Worm (Caenorhabditis elegans): ENCODE measurements around the gene gst-16.
A peak's percentile ranks its signal among the peaks of the same experiment; 100 is the strongest.

The gst-16 gene

ce11 chrII:13664993-13665680 is 40.9 kb upstream of the gst-16 start (continued):
- TF ChIP-seq Y116A8C.19 (tag; optimal IDR thresholded peaks at IDR 0.05; ENCODE audit: borderline replicate concordance): no peak
- peak; percentile 35 for TF ChIP-seq lin-14 (GFP tag; optimal IDR thresholded peaks at IDR 0.05)
- TF ChIP-seq unc-130 (tag; optimal IDR thresholded peaks at IDR 0.05): no peak
- TF ChIP-seq fkh-10 (GFP tag; optimal IDR thresholded peaks at IDR 0.05): no peak
- no peak for TF ChIP-seq rnt-1 (tag; optimal IDR thresholded peaks at IDR 0.05)
- TF ChIP-seq nhr-19 (GFP tag; conservative IDR thresholded peaks at IDR 0.05): 0 out of 2 replicates have a peak, but pooled peaks have one; percentile 4
- TF ChIP-seq lin-35 (GFP tag; optimal IDR thresholded peaks at IDR 0.05): peak in 1 of 2 experiments; percentile 8
- no peak for TF ChIP-seq nhr-237 (tag; optimal IDR thresholded peaks at IDR 0.05)
- TF ChIP-seq mdl-1 (tag; optimal IDR thresholded peaks at IDR 0.05): no peak
- no peak for TF ChIP-seq dsc-1 (tag; optimal IDR thresholded peaks at IDR 0.05)
- no peak for TF ChIP-seq lir-3 (tag; optimal IDR thresholded peaks at IDR 0.05; ENCODE audit: poor library complexity)
- TF ChIP-seq efl-3 (GFP tag; optimal IDR thresholded peaks at IDR 0.05): no peak
- TF ChIP-seq efl-1 (optimal IDR thresholded peaks at IDR 0.05): no peak
- TF ChIP-seq efl-1 (GFP tag; optimal IDR thresholded peaks at IDR 0.05 in 1 of 2): no peak
- TF ChIP-seq ceh-63 (GFP tag; optimal IDR thresholded peaks at IDR 0.05): no peak
- TF ChIP-seq mab-9 (GFP tag; IDR thresholded peaks at IDR 0.05): no peak
- no peak for TF ChIP-seq nhr-47 (tag; optimal IDR thresholded peaks at IDR 0.05)
- no peak for TF ChIP-seq ztf-4 (tag; optimal IDR thresholded peaks at IDR 0.05)
- TF ChIP-seq C16A3.4 (tag; optimal IDR thresholded peaks at IDR 0.05): no peak
- TF ChIP-seq unc-86 (tag; optimal IDR thresholded peaks at IDR 0.05): no peak
- TF ChIP-seq fkh-4 (tag; optimal IDR thresholded peaks at IDR 0.05; ENCODE audit: borderline replicate concordance): no peak
- no peak for TF ChIP-seq pax-3 (tag; optimal IDR thresholded peaks at IDR 0.05)
- TF ChIP-seq xbp-1 (tag; optimal IDR thresholded peaks at IDR 0.05): no peak
- TF ChIP-seq blmp-1 (tag; optimal IDR thresholded peaks at IDR 0.05): peak; percentile 20
- TF ChIP-seq zip-4 (GFP tag; optimal IDR thresholded peaks at IDR 0.05): no peak
- TF ChIP-seq sup-37 (GFP tag; optimal IDR thresholded peaks at IDR 0.05): no peak
- TF ChIP-seq lin-15B (tag; optimal IDR thresholded peaks at IDR 0.05): no peak
- no peak for TF ChIP-seq lin-39 (tag; optimal IDR thresholded peaks at IDR 0.05)
- peak; percentile 92 for TF ChIP-seq elt-2 (tag; optimal IDR thresholded peaks at IDR 0.05)
- no peak for TF ChIP-seq ceh-82 (tag; optimal IDR thresholded peaks at IDR 0.05)
- no peak for TF ChIP-seq nhr-12 (tag; optimal IDR thresholded peaks at IDR 0.05)
- peak; percentile 32 for TF ChIP-seq nhr-20 (tag; optimal IDR thresholded peaks at IDR 0.05)
- no peak for TF ChIP-seq hpl-2 (GFP tag; optimal IDR thresholded peaks at IDR 0.05)
- no peak for TF ChIP-seq nhr-76 (tag; optimal IDR thresholded peaks at IDR 0.05)
- TF ChIP-seq tbx-2 (tag; optimal IDR thresholded peaks at IDR 0.05): no peak
- no peak for TF ChIP-seq ama-1 (optimal IDR thresholded peaks at IDR 0.05)
- TF ChIP-seq F16B12.6 (tag; optimal IDR thresholded peaks at IDR 0.05): no peak
- no peak for TF ChIP-seq aly-2 (tag; optimal IDR thresholded peaks at IDR 0.05)
- no peak for TF ChIP-seq egl-27 (tag; optimal IDR thresholded peaks at IDR 0.05)
- TF ChIP-seq lin-13 (GFP tag; optimal IDR thresholded peaks at IDR 0.05): no peak
- peak; percentile 15 for TF ChIP-seq jun-1 (tag; optimal IDR thresholded peaks at IDR 0.05)
- TF ChIP-seq elt-3 (tag; optimal IDR thresholded peaks at IDR 0.05): peak in 4 of 6 experiments; percentile 39 to 73 (median 60)

- TF ChIP-seq nhr-90 (tag; optimal IDR thresholded peaks at IDR 0.05; ENCODE audit: poor library complexity): peak; percentile 17
- peak; percentile 72 for TF ChIP-seq elt-2 (tag; optimal IDR thresholded peaks at IDR 0.05)
- peak in 1 of 2 experiments; percentile 38 for TF ChIP-seq lin-35 (GFP tag; optimal IDR thresholded peaks at IDR 0.05)
- peak; percentile 3 for TF ChIP-seq lin-14 (GFP tag; optimal IDR thresholded peaks at IDR 0.05)
- TF ChIP-seq elt-3 (tag; optimal IDR thresholded peaks at IDR 0.05): peak in 2 of 6 experiments; percentile 47 to 77
- TF ChIP-seq Y116A8C.19 (tag; optimal IDR thresholded peaks at IDR 0.05; ENCODE audit: borderline replicate concordance): no peak
- peak; percentile 39 for TF ChIP-seq nhr-20 (tag; optimal IDR thresholded peaks at IDR 0.05)
- no peak for TF ChIP-seq efl-1 (optimal IDR thresholded peaks at IDR 0.05)
- TF ChIP-seq efl-1 (GFP tag; optimal IDR thresholded peaks at IDR 0.05 in 1 of 2): peak in 1 of 2 experiments; percentile 53
- TF ChIP-seq lin-15B (tag; optimal IDR thresholded peaks at IDR 0.05): no peak
- TF ChIP-seq C16A3.4 (tag; optimal IDR thresholded peaks at IDR 0.05): no peak
- peak; percentile 39 for TF ChIP-seq nhr-71 (tag; optimal IDR thresholded peaks at IDR 0.05)
- peak; percentile 50 for TF ChIP-seq blmp-1 (tag; optimal IDR thresholded peaks at IDR 0.05)
- peak in 1 of 2 experiments; percentile 78 for TF ChIP-seq lsy-2 (tag; optimal IDR thresholded peaks at IDR 0.05)
These were observed 40.2 kb upstream of the gst-16 start for ce11 chrII:13664416-13664815.

All from whole organism, L1 larva.